Fruit fly (Drosophila melanogaster) whole organism, embryonic: ENCODE data around the gene CG14805.
A peak's percentile ranks its signal among the peaks of the same experiment; 100 is the strongest.

Source experiments
- CG10267 ChIP-seq: fragments of 200-800 bp; sonication (Bioruptor generic); optimal IDR thresholded peaks from 2 replicates; lab custom pipeline; 2018; ENCODE audit warnings: missing biosample characterization, mild to moderate bottlenecking, missing genetic modification characterization, moderate library complexity
- CG10565 ChIP-seq: fragments of 200-800 bp; sonication (Bioruptor generic); optimal IDR thresholded peaks from 3 replicates; lab custom pipeline; 2016; ENCODE audit warnings: missing biosample characterization, mild to moderate bottlenecking, missing genetic modification characterization
- CG12659 ChIP-seq: fragments of 200-800 bp; sonication (Bioruptor generic); optimal IDR thresholded peaks from 3 replicates; lab custom pipeline; 2017; ENCODE audit warnings: mild to moderate bottlenecking, missing biosample characterization, missing genetic modification reagents, missing genetic modification characterization
- CG14710 ChIP-seq: fragments of 200-800 bp; sonication (Bioruptor generic); optimal IDR thresholded peaks from 3 replicates; lab custom pipeline; 2019; ENCODE audit warnings: missing biosample characterization, mild to moderate bottlenecking, missing genetic modification characterization, moderate library complexity
- CG15514 ChIP-seq: fragments of 200-800 bp; sonication (Bioruptor generic); optimal IDR thresholded peaks from 3 replicates; lab custom pipeline; 2017; ENCODE audit warnings: missing biosample characterization, missing genetic modification characterization, mild to moderate bottlenecking, moderate library complexity, missing genetic modification reagents
- CG2116 ChIP-seq: fragments of 200-800 bp; sonication (Bioruptor generic); optimal IDR thresholded peaks from 3 replicates; lab custom pipeline; 2018; ENCODE audit warnings: missing biosample characterization, mild to moderate bottlenecking, missing genetic modification characterization
- CG2120 ChIP-seq: fragments of 200-800 bp; sonication (Bioruptor generic); optimal IDR thresholded peaks from 3 replicates; lab custom pipeline; 2016; ENCODE audit warnings: missing biosample characterization, missing genetic modification characterization
- CG2199 ChIP-seq: fragments of 200-800 bp; sonication (Bioruptor generic); IDR thresholded peaks from 3 replicates; pipeline ENCODE4 v1.3.6; 2022; ENCODE audit warnings: missing biosample characterization, missing genetic modification characterization
- CG30403 ChIP-seq: fragments of 200-800 bp; sonication (Bioruptor generic); optimal IDR thresholded peaks from 3 replicates; lab custom pipeline; 2016; ENCODE audit warnings: missing biosample characterization, missing genetic modification characterization
- CG32767 ChIP-seq: fragments of 200-800 bp; sonication (Bioruptor generic); IDR thresholded peaks from 2 replicates; pipeline ENCODE4 v1.3.6; 2022; ENCODE audit warnings: missing biosample characterization, missing genetic modification characterization
- CG3847 ChIP-seq: fragments of 200-800 bp; sonication (Bioruptor generic); IDR thresholded peaks from 2 replicates; pipeline ENCODE4 v1.3.6; 2022; ENCODE audit warnings: missing biosample characterization, missing genetic modification characterization
- CG4617 ChIP-seq: fragments of 200-800 bp; sonication (Bioruptor generic); optimal IDR thresholded peaks from 3 replicates; lab custom pipeline; 2016; ENCODE audit warnings: missing biosample characterization, missing genetic modification characterization, borderline replicate concordance
- CG7963 ChIP-seq: fragments of 200-800 bp; sonication (Bioruptor generic); IDR thresholded peaks from 3 replicates; pipeline ENCODE4 v1.3.6; 2022; ENCODE audit warnings: missing biosample characterization, missing genetic modification characterization; ENCODE audit not compliant: partially characterized antibody
- CG9727 ChIP-seq: fragments of 200-800 bp; sonication (Bioruptor generic); optimal IDR thresholded peaks from 3 replicates; lab custom pipeline; 2017; ENCODE audit warnings: missing biosample characterization, mild to moderate bottlenecking, missing genetic modification characterization
- CG9932 ChIP-seq: fragments of 200-800 bp; sonication (Bioruptor generic); IDR thresholded peaks from 2 replicates; pipeline ENCODE4 v1.3.6; 2022; ENCODE audit warnings: missing biosample characterization, missing genetic modification characterization
- CHES-1-like ChIP-seq: fragments of 200-800 bp; sonication (Bioruptor generic); optimal IDR thresholded peaks from 2 replicates; lab custom pipeline; 2016; ENCODE audit warnings: missing biosample characterization, missing genetic modification characterization
- CoRest ChIP-seq: fragments of 200-800 bp; sonication (Bioruptor generic); optimal IDR thresholded peaks from 3 replicates; lab custom pipeline; 2018; ENCODE audit warnings: missing biosample characterization, mild to moderate bottlenecking, missing genetic modification characterization, moderate library complexity
- Dll ChIP-seq: fragments of 200-800 bp; sonication (Bioruptor generic); IDR thresholded peaks from 4 replicates; pipeline ENCODE4 v1.3.6; 2022; ENCODE audit warnings: missing biosample characterization, missing genetic modification characterization; ENCODE audit not compliant: partially characterized antibody
- Dp ChIP-seq: fragments of 200-800 bp; sonication (Bioruptor generic); optimal IDR thresholded peaks from 2 replicates; lab custom pipeline; 2018; ENCODE audit warnings: missing biosample characterization, mild to moderate bottlenecking, missing genetic modification characterization, moderate library complexity
- Dref ChIP-seq: fragments of 200-800 bp; sonication (Bioruptor generic); IDR thresholded peaks from 2 replicates; pipeline ENCODE4 v1.3.6; 2022; ENCODE audit warnings: missing biosample characterization, missing genetic modification characterization
- Ets65A ChIP-seq: fragments of 200-800 bp; sonication (Bioruptor generic); peaks from one replicate; lab custom pipeline; 2016; ENCODE audit warnings: missing biosample characterization, missing genetic modification characterization
- GATAe ChIP-seq: fragments of 200-800 bp; sonication (Bioruptor generic); conservative IDR thresholded peaks from 2 replicates; pipeline ENCODE4 v1.3.6; 2022; ENCODE audit warnings: missing biosample characterization, missing genetic modification characterization
- HLH4C ChIP-seq: fragments of 200-800 bp; sonication (Bioruptor generic); IDR thresholded peaks from 3 replicates; pipeline ENCODE4 v1.3.6; 2022; ENCODE audit warnings: missing biosample characterization, missing genetic modification characterization; ENCODE audit not compliant: partially characterized antibody
- HmgD ChIP-seq: fragments of 200-800 bp; sonication (Bioruptor generic); optimal IDR thresholded peaks from 3 replicates; lab custom pipeline; 2016; ENCODE audit warnings: missing biosample characterization, missing genetic modification characterization
- Med ChIP-seq: fragments of 200-800 bp; sonication (Bioruptor generic); peaks from one replicate; lab custom pipeline; 2016; ENCODE audit warnings: missing biosample characterization, missing genetic modification characterization, mild to moderate bottlenecking, inconsistent platforms, moderate library complexity
- Pdp1 ChIP-seq, 2 experiments: fragments of 200-800 bp; sonication (Bioruptor generic); optimal IDR thresholded peaks; 3 replicates each; lab custom pipeline; 2016; ENCODE audit warnings: missing biosample characterization in 2 of 2, missing genetic modification characterization in 2 of 2, mild to moderate bottlenecking in 1 of 2, moderate library complexity in 1 of 2
- amos ChIP-seq: fragments of 200-800 bp; sonication (Bioruptor generic); IDR thresholded peaks from 2 replicates; pipeline ENCODE4 v1.3.6; 2022; ENCODE audit warnings: missing biosample characterization, missing genetic modification characterization; ENCODE audit not compliant: partially characterized antibody
- grau ChIP-seq: fragments of 200-800 bp; optimal IDR thresholded peaks from 3 replicates; lab custom pipeline; 2019; ENCODE audit warnings: missing biosample characterization, mild to moderate bottlenecking, missing genetic modification characterization, moderate library complexity
- ken ChIP-seq: fragments of 200-800 bp; sonication (Bioruptor generic); IDR thresholded peaks from 3 replicates; pipeline ENCODE4 v1.3.6; 2022; ENCODE audit warnings: missing biosample characterization, missing genetic modification characterization
- knrl ChIP-seq: fragments of 200-800 bp; sonication (Bioruptor generic); IDR thresholded peaks from 3 replicates; pipeline ENCODE4 v1.3.6; 2022; ENCODE audit warnings: missing biosample characterization, missing genetic modification characterization; ENCODE audit not compliant: partially characterized antibody
- mirr ChIP-seq: fragments of 200-800 bp; sonication (Bioruptor generic); optimal IDR thresholded peaks from 3 replicates; lab custom pipeline; 2018; ENCODE audit warnings: missing biosample characterization, mild to moderate bottlenecking, missing genetic modification characterization
- pnt ChIP-seq: fragments of 200-800 bp; sonication (Bioruptor generic); optimal IDR thresholded peaks from 3 replicates; lab custom pipeline; 2016; ENCODE audit warnings: missing biosample characterization, missing genetic modification characterization
- pzg ChIP-seq: fragments of 200-800 bp; sonication (Bioruptor generic); optimal IDR thresholded peaks from 3 replicates; lab custom pipeline; 2018; ENCODE audit warnings: missing biosample characterization, mild to moderate bottlenecking, missing genetic modification characterization, moderate library complexity
- row ChIP-seq: fragments of 200-800 bp; sonication (Bioruptor generic); IDR thresholded peaks from 3 replicates; pipeline ENCODE4 v1.3.6; 2022; ENCODE audit warnings: missing biosample characterization, missing genetic modification characterization
- sens ChIP-seq: fragments of 200-800 bp; sonication (Bioruptor generic); peaks from one replicate; lab custom pipeline; 2016; ENCODE audit warnings: missing biosample characterization, missing genetic modification characterization
- slbo ChIP-seq: fragments of 200-800 bp; sonication (Bioruptor generic); IDR thresholded peaks from 2 replicates; pipeline ENCODE4 v1.3.6; 2022; ENCODE audit warnings: missing biosample characterization, missing genetic modification characterization
- ttk ChIP-seq: fragments of 200-800 bp; sonication (Bioruptor generic); IDR thresholded peaks from 2 replicates; pipeline ENCODE4 v2.1.2; 2022; ENCODE audit warnings: missing biosample characterization, missing genetic modification characterization
- vnd ChIP-seq: fragments of 200-800 bp; sonication (Bioruptor generic); IDR thresholded peaks from 3 replicates; pipeline ENCODE4 v1.3.6; 2022; ENCODE audit warnings: missing biosample characterization, missing genetic modification characterization; ENCODE audit not compliant: partially characterized antibody
- zfh2 ChIP-seq: fragments of 200-800 bp; sonication (Bioruptor generic); optimal IDR thresholded peaks from 2 replicates; lab custom pipeline; 2016; ENCODE audit warnings: missing biosample characterization, missing genetic modification characterization

Gene CG14805

dm6 chrX:1900123-1900818 lies 23.2 kb downstream of the CG14805 start, which contains the start of gene arm (continued):
- TF ChIP-seq Dll (0 out of 4 replicates have a peak, but pooled peaks have one; percentile 35), slbo (no peak; the same call in 1 of the 2 replicates), row (GFP tag; lab: Robert Waterston, UW) (peak; percentile 38; the same call in 2 of the 3 replicates), Dp (peak; percentile 82), vnd (GFP tag; lab: Robert Waterston, UW) (no peak), Med (GFP tag; lab: Kevin White, UChicago) (peak; percentile 20), mirr (GFP tag; lab: Kevin White, UChicago) (no peak), CG2116 (GFP tag; lab: Kevin White, UChicago) (peak; percentile 11), sens (GFP tag; lab: Kevin White, UChicago) (peak; percentile 61), CG2199 (GFP tag; lab: Robert Waterston, UW) (no peak), ken (GFP tag; lab: Robert Waterston, UW) (no peak), CG30403 (GFP tag; lab: Kevin White, UChicago) (peak; percentile 21), CG3847 (GFP tag; lab: Robert Waterston, UW) (0 out of 2 replicates have a peak, but pooled peaks have one; percentile 10), CG2120 (GFP tag; lab: Kevin White, UChicago) (peak; percentile 43), pnt (GFP tag; lab: Kevin White, UChicago) (no peak), CG7963 (GFP tag; lab: Robert Waterston, UW) (0 out of 3 replicates have a peak, but pooled peaks have one; percentile 35), zfh2 (peak; percentile 2), CG9932 (GFP tag; lab: Robert Waterston, UW) (0 out of 2 replicates have a peak, but pooled peaks have one; percentile 42), CG12659 (GFP tag; lab: Kevin White, UChicago) (peak; percentile 6), CoRest (tag; lab: Kevin White, UChicago) (peak; percentile 4), CG32767 (GFP tag; lab: Robert Waterston, UW) (0 out of 2 replicates have a peak, but pooled peaks have one; percentile 9), CG10267 (tag; lab: Kevin White, UChicago) (peak; percentile 19), CG9727 (GFP tag; lab: Kevin White, UChicago) (no peak), Pdp1 (GFP tag; optimal IDR thresholded peaks at IDR 0.05; lab: Kevin White, UChicago) (peak in 1 of 2 experiments; percentile 21), HLH4C (peak; percentile 26; the same call in 1 of the 3 replicates), GATAe (GFP tag; lab: Robert Waterston, UW) (no peak), grau (tag; lab: Kevin White, UChicago) (no peak), CG4617 (GFP tag; lab: Kevin White, UChicago) (peak; percentile 19), Ets65A (peak; percentile 53), CHES-1-like (GFP tag; lab: Kevin White, UChicago) (no peak), CG15514 (peak; percentile 11), ttk (no peak), CG14710 (tag; lab: Kevin White, UChicago) (peak; percentile 6), amos (GFP tag; lab: Robert Waterston, UW) (peak; percentile 26; the same call in 1 of the 2 replicates), CG10565 (no peak), Dref (GFP tag; lab: Robert Waterston, UW) (peak; percentile 65), pzg (GFP tag; lab: Kevin White, UChicago) (peak; percentile 29), HmgD (GFP tag; lab: Kevin White, UChicago) (no peak), knrl (GFP tag; lab: Robert Waterston, UW) (0 out of 3 replicates have a peak, but pooled peaks have one; percentile 11)
